Worm (Caenorhabditis elegans): ENCODE data around the gene srbc-32.

DNA sequence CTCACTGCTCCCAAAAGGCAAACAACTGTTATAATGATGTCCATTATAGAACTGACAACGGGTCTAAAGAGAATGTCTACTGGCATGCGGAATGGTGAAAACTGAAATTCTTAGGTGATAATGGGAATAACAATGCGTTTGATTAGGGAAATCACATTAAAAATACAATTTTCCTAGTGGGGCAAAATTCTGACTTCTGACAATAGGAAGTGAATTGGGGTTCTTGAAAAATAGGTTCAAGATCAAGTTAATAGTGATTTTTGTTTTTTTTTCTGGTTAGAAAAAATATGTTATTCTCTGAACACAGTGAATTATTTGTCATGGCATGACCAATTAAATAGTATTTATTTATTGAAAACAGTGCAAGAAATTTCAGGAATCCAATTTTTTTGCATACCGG lies at the start of gene srbc-32:
- TF ChIP-seq zag-1 (tag; optimal IDR thresholded peaks at IDR 0.05) = no peak
- TF ChIP-seq skn-1 (tag; optimal IDR thresholded peaks at IDR 0.05) = no peak
- no peak for TF ChIP-seq ama-1 (optimal IDR thresholded peaks at IDR 0.05)
- no peak for TF ChIP-seq nhr-76 (tag; optimal IDR thresholded peaks at IDR 0.05)
- no peak for TF ChIP-seq hmg-1.1 (GFP tag; IDR thresholded peaks at IDR 0.05)
- no peak for TF ChIP-seq lin-13 (GFP tag; optimal IDR thresholded peaks at IDR 0.05)
